Fruit fly (Drosophila melanogaster) whole organism, pupa: ENCODE results near the gene CG42445.

Experiments
- CG10348 ChIP-seq: fragments of 200-800 bp; sonication (Bioruptor generic); IDR thresholded peaks from 2 replicates; pipeline ENCODE4 v1.3.6; 2022; ENCODE audit warnings: missing biosample characterization, missing genetic modification characterization
- CG12605 ChIP-seq: fragments of 200-800 bp; sonication (Bioruptor generic); IDR thresholded peaks from 2 replicates; pipeline ENCODE4 v1.3.6; 2022; ENCODE audit warnings: missing biosample characterization, missing genetic modification characterization
- CG13204 ChIP-seq: fragments of 200-800 bp; sonication (Bioruptor generic); optimal IDR thresholded peaks from 2 replicates; lab custom pipeline; 2018; ENCODE audit warnings: missing biosample characterization, mild to moderate bottlenecking, missing genetic modification characterization, moderate library complexity
- CG14655 ChIP-seq: fragments of 200-800 bp; sonication (Bioruptor generic); optimal IDR thresholded peaks from 3 replicates; lab custom pipeline; 2017; ENCODE audit warnings: mild to moderate bottlenecking, missing biosample characterization, missing genetic modification reagents, missing genetic modification characterization
- CG15710 ChIP-seq: fragments of 200-800 bp; sonication (Bioruptor generic); optimal IDR thresholded peaks from 2 replicates; lab custom pipeline; 2018; ENCODE audit warnings: missing biosample characterization, mild to moderate bottlenecking, missing genetic modification characterization, moderate library complexity
- CG17806 ChIP-seq: fragments of 200-800 bp; sonication (Bioruptor generic); optimal IDR thresholded peaks from 2 replicates; lab custom pipeline; 2018; ENCODE audit warnings: missing biosample characterization, mild to moderate bottlenecking, missing genetic modification characterization, moderate library complexity
- CG32121 ChIP-seq: fragments of 200-800 bp; sonication (Bioruptor generic); IDR thresholded peaks from 2 replicates; pipeline ENCODE4 v1.3.6; 2022; ENCODE audit warnings: missing biosample characterization, missing genetic modification characterization
- CG34367 ChIP-seq: fragments of 200-800 bp; sonication (Bioruptor generic); optimal IDR thresholded peaks from 2 replicates; lab custom pipeline; 2018; ENCODE audit warnings: missing biosample characterization, mild to moderate bottlenecking, missing genetic modification characterization
- CG4496 ChIP-seq: fragments of 200-800 bp; sonication (Bioruptor generic); IDR thresholded peaks from 3 replicates; pipeline ENCODE4 v1.3.6; 2022; ENCODE audit warnings: missing biosample characterization, missing genetic modification characterization
- CG8159 ChIP-seq: fragments of 200-800 bp; sonication (Bioruptor generic); optimal IDR thresholded peaks from 3 replicates; lab custom pipeline; 2018; ENCODE audit warnings: missing biosample characterization, mild to moderate bottlenecking, missing genetic modification characterization, moderate library complexity
- CG8301 ChIP-seq: fragments of 200-800 bp; sonication (Bioruptor generic); optimal IDR thresholded peaks from 2 replicates; lab custom pipeline; 2018; ENCODE audit warnings: missing biosample characterization, mild to moderate bottlenecking, missing genetic modification characterization
- CG9948 ChIP-seq: fragments of 200-800 bp; sonication (Bioruptor generic); optimal IDR thresholded peaks from 2 replicates; lab custom pipeline; 2018; ENCODE audit warnings: missing biosample characterization, mild to moderate bottlenecking, missing genetic modification characterization, moderate library complexity
- D1 ChIP-seq: fragments of 200-800 bp; sonication (Bioruptor generic); optimal IDR thresholded peaks from 2 replicates; lab custom pipeline; 2018; ENCODE audit warnings: missing biosample characterization, mild to moderate bottlenecking, missing genetic modification characterization, moderate library complexity
- EcR ChIP-seq: fragments of 200-800 bp; sonication (Bioruptor generic); optimal IDR thresholded peaks from 3 replicates; lab custom pipeline; 2019; ENCODE audit warnings: missing biosample characterization, missing genetic modification characterization, mild to moderate bottlenecking, moderate library complexity, missing genetic modification reagents
- Ets98B ChIP-seq: fragments of 200-800 bp; sonication (Bioruptor generic); IDR thresholded peaks from 2 replicates; pipeline ENCODE4 v1.3.6; 2022; ENCODE audit warnings: missing biosample characterization, missing genetic modification characterization
- Pif1A ChIP-seq: fragments of 200-800 bp; sonication (Bioruptor generic); optimal IDR thresholded peaks from 3 replicates; lab custom pipeline; 2016; ENCODE audit warnings: missing biosample characterization, missing genetic modification characterization
- Pif1B ChIP-seq: fragments of 200-800 bp; sonication (Bioruptor generic); optimal IDR thresholded peaks from 3 replicates; lab custom pipeline; 2016; ENCODE audit warnings: missing biosample characterization, missing genetic modification characterization
- Snoo ChIP-seq: fragments of 200-800 bp; sonication (Bioruptor generic); optimal IDR thresholded peaks from 3 replicates; lab custom pipeline; 2017; ENCODE audit warnings: missing biosample characterization, mild to moderate bottlenecking, missing genetic modification characterization, inconsistent platforms
- fd96Ca ChIP-seq: fragments of 200-800 bp; sonication (Bioruptor generic); IDR thresholded peaks from 3 replicates; pipeline ENCODE4 v1.3.6; 2022; ENCODE audit warnings: missing biosample characterization, missing genetic modification characterization
- gl ChIP-seq: fragments of 200-800 bp; sonication (Bioruptor generic); optimal IDR thresholded peaks from 2 replicates; lab custom pipeline; 2018; ENCODE audit warnings: missing biosample characterization, mild to moderate bottlenecking, missing genetic modification characterization
- rn ChIP-seq: fragments of 200-800 bp; sonication (Bioruptor generic); IDR thresholded peaks from 2 replicates; pipeline ENCODE4 v1.3.6; 2022; ENCODE audit warnings: missing biosample characterization, missing genetic modification characterization

CG42445 gene

DNA sequence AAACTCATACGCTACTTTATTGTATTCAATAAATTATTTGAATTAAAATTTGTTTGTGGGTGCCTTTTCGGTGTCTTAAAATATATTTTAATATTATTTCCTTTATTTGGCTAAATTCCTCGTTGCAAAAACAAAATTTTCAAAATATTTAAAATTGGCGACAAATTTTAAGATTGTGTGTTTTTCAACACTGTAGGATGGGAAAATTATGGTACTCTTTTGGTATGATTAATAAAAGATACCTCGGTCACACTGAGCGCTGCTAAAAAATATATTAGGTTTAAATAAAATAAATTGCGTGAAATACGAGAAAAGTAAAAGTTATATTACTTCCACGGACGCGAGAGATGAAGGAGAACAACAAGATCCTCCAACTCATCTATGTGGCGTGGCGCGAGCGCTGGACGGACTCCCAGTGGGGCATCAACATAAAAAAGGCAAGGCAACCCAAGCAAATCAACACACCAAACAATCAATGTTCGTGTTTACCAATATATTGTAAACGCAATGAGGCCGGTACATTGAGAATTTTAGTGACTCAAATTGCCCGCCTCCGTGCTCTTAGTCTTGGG lies 32.4 kb upstream of the CG42445 start, which contains the start of gene MED24:
MED24 (plus strand) TSS at position 229 of the 572 bp plus-strand sequence.
- TF ChIP-seq EcR (GFP tag; lab: Kevin White, UChicago) (no peak), Pif1B (no peak), CG10348 (GFP tag; lab: Robert Waterston, UW) (no peak), gl (tag; lab: Kevin White, UChicago) (no peak), CG12605 (GFP tag; lab: Robert Waterston, UW) (no peak), CG34367 (tag; lab: Kevin White, UChicago) (no peak), CG4496 (no peak), Snoo (no peak), CG8159 (tag; lab: Kevin White, UChicago) (no peak), CG9948 (tag; lab: Kevin White, UChicago) (no peak), rn (GFP tag; lab: Robert Waterston, UW) (no peak), CG13204 (no peak)

DNA sequence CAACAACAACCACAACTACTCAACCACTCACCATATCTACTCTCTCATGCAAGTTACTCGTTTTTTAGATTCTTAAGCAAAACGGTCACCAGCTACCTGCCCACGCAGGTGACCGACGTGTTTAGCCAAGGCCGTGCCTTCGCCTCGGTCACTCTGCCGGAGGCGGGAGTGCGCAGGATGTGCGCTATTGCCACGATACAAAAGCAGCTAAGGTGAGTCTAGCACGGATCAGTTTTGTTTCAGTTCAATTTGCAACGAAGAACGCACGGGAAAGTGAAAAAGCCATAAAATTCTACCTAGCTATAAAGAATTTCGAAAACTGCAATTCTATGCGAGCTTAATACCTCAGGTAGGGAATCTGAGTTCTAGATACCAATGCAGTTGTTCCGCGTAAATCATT lies 30.5 kb upstream of the CG42445 start:
- no peak for TF ChIP-seq fd96Ca (GFP tag; lab: Robert Waterston, UW)
- no peak for TF ChIP-seq CG32121 (GFP tag; lab: Robert Waterston, UW)
- no peak for TF ChIP-seq Pif1B
- no peak for TF ChIP-seq CG34367 (tag; lab: Kevin White, UChicago)
- TF ChIP-seq CG8301 (tag; lab: Kevin White, UChicago) = no peak
- no peak for TF ChIP-seq CG4496
- TF ChIP-seq CG8159 (tag; lab: Kevin White, UChicago) = no peak

DNA sequence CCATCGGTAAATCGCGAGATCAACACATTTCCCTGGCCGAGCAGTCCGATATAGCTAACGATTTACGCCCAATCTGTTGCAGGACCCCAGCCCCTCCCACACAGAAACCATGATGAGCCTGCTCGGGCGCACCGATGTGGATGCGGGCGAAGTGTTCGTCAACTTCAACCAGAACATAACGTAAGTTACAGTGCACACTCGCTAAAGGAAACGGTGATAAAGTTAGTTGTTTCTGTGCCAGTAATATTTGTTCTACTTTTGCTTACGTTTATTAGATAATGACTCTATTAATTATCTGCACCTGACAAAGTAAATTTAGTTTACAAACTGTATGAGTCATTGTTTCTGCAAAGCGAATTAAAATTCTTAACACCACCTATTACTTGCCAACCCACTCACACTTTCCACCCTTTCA lies 28.7 kb upstream of the CG42445 start:
- TF ChIP-seq CG9948 (tag; lab: Kevin White, UChicago) = no peak
- peak; percentile 16; the same call in 1 of the 2 replicates for TF ChIP-seq Ets98B (GFP tag; lab: Robert Waterston, UW)
- TF ChIP-seq CG32121 (GFP tag; lab: Robert Waterston, UW) = 0 out of 2 replicates have a peak, but pooled peaks have one; percentile 30
- TF ChIP-seq CG13204 = no peak

DNA sequence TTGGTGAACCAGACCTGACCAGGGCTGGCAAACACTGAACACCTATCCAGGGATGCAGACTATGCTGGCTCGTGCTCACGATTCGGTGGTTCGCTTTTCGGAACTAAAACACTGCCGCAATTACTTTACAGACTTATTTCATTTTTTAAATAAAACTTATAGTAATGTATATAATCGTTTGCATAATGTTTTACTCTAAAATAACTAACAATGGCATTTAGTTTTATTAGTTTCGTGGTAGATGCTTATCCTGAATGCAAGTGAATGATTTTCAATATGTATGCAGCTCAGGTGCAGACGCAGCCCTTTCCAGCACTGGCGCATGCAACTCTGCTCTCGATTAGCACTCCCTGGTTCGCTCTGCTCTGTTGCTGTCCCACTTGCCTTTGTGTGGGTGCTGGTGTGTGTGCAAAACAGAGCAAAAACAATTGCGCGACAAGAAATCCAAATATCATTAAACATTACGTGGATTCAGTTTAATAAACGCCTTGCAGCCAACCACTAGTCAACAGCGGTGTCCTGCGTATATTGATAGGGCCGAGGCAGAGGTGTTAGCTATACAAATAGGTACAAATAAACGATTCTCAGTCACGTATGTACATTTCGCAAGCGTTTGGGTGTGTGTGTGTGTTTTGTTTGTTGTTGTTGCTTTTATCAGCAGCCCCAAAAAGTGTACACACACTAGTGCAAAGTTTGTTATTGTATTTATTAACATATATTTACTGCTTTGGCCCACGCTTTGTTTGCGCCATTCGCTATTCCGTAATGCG lies 28.1 kb upstream of the CG42445 start, which contains the start of the genes ERR and Atg18a:
ERR (minus strand) TSS at position 45 of the 770 bp plus-strand sequence.
Atg18a (plus strand) TSS at position 231 of the 770 bp plus-strand sequence.
- TF ChIP-seq rn (GFP tag; lab: Robert Waterston, UW) (peak; percentile 84), EcR (GFP tag; lab: Kevin White, UChicago) (no peak), CG13204 (no peak), Pif1A (GFP tag; lab: Kevin White, UChicago) (no peak), CG14655 (GFP tag; lab: Kevin White, UChicago) (no peak), CG15710 (tag; lab: Kevin White, UChicago) (peak; percentile 87), CG12605 (GFP tag; lab: Robert Waterston, UW) (peak; percentile 50; the same call in 1 of the 2 replicates), fd96Ca (GFP tag; lab: Robert Waterston, UW) (peak; percentile 81), CG32121 (GFP tag; lab: Robert Waterston, UW) (peak; percentile 89), D1 (tag; lab: Kevin White, UChicago) (no peak), CG8159 (tag; lab: Kevin White, UChicago) (peak; percentile 82), CG17806 (tag; lab: Kevin White, UChicago) (peak; percentile 73), CG9948 (tag; lab: Kevin White, UChicago) (peak; percentile 73), CG4496 (peak; percentile 92), CG34367 (tag; lab: Kevin White, UChicago) (peak; percentile 69), CG10348 (GFP tag; lab: Robert Waterston, UW) (peak; percentile 77), Snoo (peak; percentile 78), gl (tag; lab: Kevin White, UChicago) (peak; percentile 19), CG8301 (tag; lab: Kevin White, UChicago) (peak; percentile 74), Ets98B (GFP tag; lab: Robert Waterston, UW) (peak; percentile 82), Pif1B (peak; percentile 73)

DNA sequence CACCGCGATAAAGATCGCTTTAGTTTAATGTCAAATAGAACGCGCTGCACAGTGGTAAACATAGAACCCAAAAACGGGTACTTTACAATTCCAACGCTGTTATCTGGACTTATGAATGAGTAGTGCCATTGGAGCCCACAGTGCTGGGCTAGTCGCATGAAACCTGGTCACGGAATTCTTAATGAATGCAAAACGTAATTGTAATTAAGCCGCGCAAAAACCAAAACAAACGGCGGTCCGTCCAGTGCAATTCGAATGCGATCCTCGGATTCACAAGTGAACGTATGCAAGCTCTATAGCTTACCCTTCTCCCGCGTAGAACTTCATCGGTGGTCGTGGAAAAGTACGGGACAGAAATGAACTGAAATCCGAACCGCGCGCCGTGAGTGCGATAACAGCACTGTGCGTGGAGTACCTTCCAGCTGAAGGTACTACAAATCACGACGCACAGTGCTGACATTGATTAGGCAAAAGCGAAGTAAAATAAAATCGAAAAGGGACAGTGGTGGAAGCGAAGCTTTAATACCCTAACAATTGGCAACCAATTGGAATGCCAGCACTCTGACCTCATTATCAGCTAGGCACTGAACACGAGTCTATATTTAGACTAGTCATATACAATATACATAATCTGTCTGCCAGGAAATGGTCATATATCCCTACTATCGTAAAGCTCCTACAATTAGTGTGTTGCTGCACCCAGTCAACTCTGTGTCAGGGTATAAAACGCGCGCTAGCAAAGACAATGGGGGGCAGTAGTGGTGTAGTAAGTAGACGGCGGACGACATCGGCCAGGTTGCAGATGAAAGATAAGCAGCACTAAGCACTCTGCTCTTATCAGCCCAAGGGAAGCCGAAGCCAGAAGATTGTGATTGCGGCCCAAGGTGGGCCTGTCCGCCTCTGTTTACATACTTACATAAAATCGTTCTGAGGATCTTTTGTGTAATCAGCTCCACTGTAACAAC lies 26.8 kb upstream of the CG42445 start:
- peak; percentile 59 for TF ChIP-seq CG8301 (tag; lab: Kevin White, UChicago)
- TF ChIP-seq CG17806 (tag; lab: Kevin White, UChicago) = peak; percentile 33
- TF ChIP-seq Pif1A (GFP tag; lab: Kevin White, UChicago) = no peak
- peak; percentile 48 for TF ChIP-seq CG9948 (tag; lab: Kevin White, UChicago)
- TF ChIP-seq EcR (GFP tag; lab: Kevin White, UChicago) = peak; percentile 25
- peak; percentile 57 for TF ChIP-seq CG15710 (tag; lab: Kevin White, UChicago)
- peak; percentile 53 for TF ChIP-seq Ets98B (GFP tag; lab: Robert Waterston, UW)
- peak; percentile 74 for TF ChIP-seq CG8159 (tag; lab: Kevin White, UChicago)
- TF ChIP-seq Pif1B = peak; percentile 65
- peak; percentile 36 for TF ChIP-seq CG34367 (tag; lab: Kevin White, UChicago)
- peak; percentile 72 for TF ChIP-seq fd96Ca (GFP tag; lab: Robert Waterston, UW)
- TF ChIP-seq CG12605 (GFP tag; lab: Robert Waterston, UW) = no peak
- TF ChIP-seq Snoo = peak; percentile 42
- TF ChIP-seq CG32121 (GFP tag; lab: Robert Waterston, UW) = peak; percentile 42; the same call in 1 of the 2 replicates
- no peak for TF ChIP-seq CG14655 (GFP tag; lab: Kevin White, UChicago)
- peak; percentile 66; the same call in 2 of the 3 replicates for TF ChIP-seq CG4496
- TF ChIP-seq D1 (tag; lab: Kevin White, UChicago) = no peak
